Fruit fly (Drosophila melanogaster): ENCODE results near the gene TotE.

DNA sequence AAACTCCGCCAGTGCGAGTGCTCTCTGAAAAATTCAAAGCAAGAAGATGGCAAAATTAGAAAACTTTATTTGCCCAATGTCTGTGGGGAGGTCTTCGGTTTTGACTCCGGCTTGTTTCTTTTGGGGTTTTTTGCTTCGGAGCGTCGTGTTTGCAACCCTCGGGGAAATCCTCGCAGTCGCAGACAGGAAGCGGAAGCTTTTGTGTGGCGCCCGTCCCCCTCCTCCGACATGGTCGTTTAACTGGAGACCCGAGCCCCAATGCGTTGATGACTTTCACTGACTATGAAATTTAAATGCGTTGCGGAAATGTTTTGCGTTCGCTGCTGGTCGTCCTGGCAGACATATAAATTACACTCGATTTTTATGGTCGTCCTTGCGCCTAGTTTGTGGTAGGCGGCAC is 25.0 kb downstream of the TotE start:
- TF ChIP-seq CG8478 (optimal IDR thresholded peaks at IDR 0.05) (no peak), EcR (GFP tag; optimal IDR thresholded peaks at IDR 0.05) (no peak)

Data from whole organism.